Worm (Caenorhabditis elegans) whole organism, early embryonic: ENCODE data around the gene mttu-1.
"Not testable (repeated sequence)": the region's sequence is repeated elsewhere in the genome, so short reads cannot be mapped to it uniquely, and the experiment has no call there.

Experiments
- B0310.2 ChIP-seq: sonication (generic microtip); optimal IDR thresholded peaks from 2 replicates; lab custom pipeline; 2016; ENCODE audit warnings: mild to moderate bottlenecking, missing genetic modification characterization, missing compliant biosample characterization
- F13C5.2 ChIP-seq: sonication (generic microtip); optimal IDR thresholded peaks from 2 replicates; lab custom pipeline; 2017; ENCODE audit warnings: mild to moderate bottlenecking, missing genetic modification characterization, inconsistent platforms, missing compliant biosample characterization
- aly-1 ChIP-seq: sonication (generic microtip); optimal IDR thresholded peaks from 2 replicates; lab custom pipeline; 2016; ENCODE audit warnings: missing genetic modification characterization, missing compliant biosample characterization
- ama-1 ChIP-seq: fragments of 150-350 bp; optimal IDR thresholded peaks from 2 replicates; lab custom pipeline; 2014
- ceh-13 ChIP-seq: fragments of 200-800 bp; sonication (Bioruptor generic); optimal IDR thresholded peaks from 2 replicates; lab custom pipeline; 2018; ENCODE audit warnings: mild to moderate bottlenecking, missing genetic modification characterization, missing compliant biosample characterization
- ceh-36 ChIP-seq: sonication (generic microtip); optimal IDR thresholded peaks from 2 replicates; lab custom pipeline; 2016; ENCODE audit warnings: missing genetic modification characterization, inconsistent platforms, missing compliant biosample characterization
- ets-7 ChIP-seq: sonication (generic microtip); optimal IDR thresholded peaks from 2 replicates; lab custom pipeline; 2016; ENCODE audit warnings: missing genotype, missing genetic modification characterization, missing compliant biosample characterization
- flt-1 ChIP-seq: fragments of 200-800 bp; sonication (Bioruptor generic); IDR thresholded peaks from 2 replicates; pipeline ENCODE4 v1.3.6; 2022; ENCODE audit warnings: missing genetic modification characterization, missing compliant biosample characterization
- hmbx-1 ChIP-seq: sonication (generic microtip); optimal IDR thresholded peaks from 2 replicates; lab custom pipeline; 2016; ENCODE audit warnings: mild to moderate bottlenecking, missing genetic modification characterization, missing compliant biosample characterization
- hmg-4 ChIP-seq: fragments of 200-800 bp; sonication (Bioruptor generic); optimal IDR thresholded peaks from 2 replicates; lab custom pipeline; 2018; ENCODE audit warnings: mild to moderate bottlenecking, missing genetic modification characterization, missing compliant biosample characterization
- hnd-1 ChIP-seq: sonication (generic microtip); optimal IDR thresholded peaks from 2 replicates; lab custom pipeline; 2016; ENCODE audit warnings: missing genetic modification characterization, missing compliant biosample characterization
- pes-1 ChIP-seq: fragments of 200-800 bp; sonication (Bioruptor generic); IDR thresholded peaks from 2 replicates; pipeline ENCODE4 v1.3.6; 2022; ENCODE audit warnings: missing genetic modification reagents, missing genetic modification characterization, missing compliant biosample characterization
- scrt-1 ChIP-seq: fragments of 200-800 bp; sonication (Bioruptor generic); IDR thresholded peaks from 2 replicates; pipeline ENCODE4 v1.3.6; 2022; ENCODE audit warnings: missing genetic modification characterization, missing compliant biosample characterization
- sea-1 ChIP-seq: fragments of 200-800 bp; sonication (Bioruptor generic); conservative IDR thresholded peaks from 2 replicates; pipeline ENCODE4 v1.3.6; 2022; ENCODE audit warnings: missing genetic modification characterization, missing compliant biosample characterization
- tbx-11 ChIP-seq: fragments of 200-800 bp; sonication (Bioruptor generic); IDR thresholded peaks from 2 replicates; pipeline ENCODE4 v1.3.6; 2022; ENCODE audit warnings: missing genetic modification characterization, missing compliant biosample characterization
- tbx-37 ChIP-seq: fragments of 200-800 bp; sonication (Bioruptor generic); conservative IDR thresholded peaks from 2 replicates; pipeline ENCODE4 v1.3.6; 2022; ENCODE audit warnings: missing genetic modification reagents, missing genetic modification characterization, missing compliant biosample characterization
- tra-4 ChIP-seq: sonication (generic microtip); optimal IDR thresholded peaks from 2 replicates; lab custom pipeline; 2017; ENCODE audit warnings: missing genetic modification characterization, missing compliant biosample characterization

mttu-1 gene

DNA sequence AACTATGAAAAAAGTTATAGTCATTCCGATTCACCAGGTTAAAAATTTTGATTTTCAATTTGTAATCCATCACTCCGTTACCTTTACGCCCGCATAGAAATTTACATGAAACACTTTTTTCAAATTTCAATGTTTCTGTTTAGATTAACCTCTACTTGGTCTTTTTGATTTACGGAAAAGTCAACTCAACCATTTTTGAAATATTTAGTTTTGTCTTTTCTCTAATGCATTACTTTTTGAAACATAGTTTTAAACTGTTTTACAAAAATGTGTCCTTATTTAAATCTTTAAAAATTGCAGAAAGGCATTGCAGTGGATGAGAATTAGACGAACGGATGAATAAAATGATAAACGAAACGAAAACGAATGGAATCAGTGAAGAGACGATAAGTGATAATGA is 23.5 kb downstream of the mttu-1 start, which contains the start of gene gtl-2:
TSS of gene gtl-2 (plus strand) at position 301 of the 400 bp plus-strand sequence.
- TF ChIP-seq tbx-11 (GFP tag; lab: Robert Waterston, UW) (no peak), F13C5.2 (tag; lab: Kevin White, UChicago) (no peak), B0310.2 (no peak), ama-1 (no peak), ets-7 (tag; lab: Kevin White, UChicago) (no peak)

DNA sequence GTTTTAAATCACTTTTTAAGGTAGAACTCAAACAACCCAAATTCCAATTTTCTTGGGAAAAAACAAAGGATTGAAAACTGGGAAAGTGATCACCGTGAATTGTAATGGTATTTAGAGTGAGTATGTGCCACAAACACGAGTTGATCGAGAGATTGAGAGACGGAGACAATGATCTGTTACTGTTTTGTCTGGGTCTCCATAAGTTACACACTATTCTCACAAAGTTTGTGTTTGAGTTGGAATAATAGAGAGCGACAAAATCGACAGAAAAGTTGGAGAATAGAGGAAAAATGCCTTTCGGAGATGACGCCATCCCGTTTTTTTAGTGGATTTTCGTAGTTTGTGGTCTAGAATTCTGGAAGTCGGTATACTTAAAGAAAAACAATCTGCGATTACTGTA is 25.4 kb downstream of the mttu-1 start, which contains the start of gene nhr-7:
TSS of gene nhr-7 (minus strand) at position 101 of the 400 bp plus-strand sequence.
- TF ChIP-seq ama-1 (no peak), tbx-37 (no peak), tra-4 (tag; lab: Kevin White, UChicago) (no peak), scrt-1 (GFP tag; lab: Robert Waterston, UW) (no peak), hnd-1 (tag; lab: Kevin White, UChicago) (no peak), flt-1 (GFP tag; lab: Robert Waterston, UW) (no peak), hmg-4 (no peak), hmbx-1 (tag; lab: Kevin White, UChicago) (no peak), F13C5.2 (tag; lab: Kevin White, UChicago) (no peak), aly-1 (tag; lab: Kevin White, UChicago) (no peak), pes-1 (GFP tag; lab: Robert Waterston, UW) (no peak)

DNA sequence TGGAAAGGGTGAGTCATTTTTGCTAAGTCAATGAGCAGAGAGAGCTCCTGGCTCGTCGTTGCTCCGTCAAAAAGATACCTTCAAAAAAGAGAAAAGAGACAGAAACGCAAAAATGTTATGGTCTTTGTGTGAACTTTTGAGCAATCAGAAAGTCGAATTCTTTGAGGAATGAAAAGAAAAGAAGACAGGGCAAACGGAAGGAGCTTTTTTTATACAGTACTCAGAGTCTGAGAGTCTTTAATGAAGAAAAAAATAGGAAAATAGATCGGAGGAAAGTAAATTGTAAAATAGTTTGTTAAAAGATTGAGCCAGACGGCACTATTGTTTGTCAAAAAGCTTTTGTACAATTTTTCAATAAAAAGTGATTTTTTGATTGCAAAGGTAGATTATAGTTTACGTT is 27.2 kb downstream of the mttu-1 start:
- TF ChIP-seq scrt-1 (GFP tag; lab: Robert Waterston, UW) (no peak), aly-1 (tag; lab: Kevin White, UChicago) (no peak), pes-1 (GFP tag; lab: Robert Waterston, UW) (no peak), B0310.2 (no peak), hmg-4 (no peak)

- TF ChIP-seq ets-7 (tag; lab: Kevin White, UChicago) (no peak), hnd-1 (tag; lab: Kevin White, UChicago) (no peak), ceh-36 (tag; lab: Kevin White, UChicago) (no peak), hmbx-1 (tag; lab: Kevin White, UChicago) (no peak), ceh-13 (no peak), pes-1 (GFP tag; lab: Robert Waterston, UW) (no peak)
Measured at ce11 chrIV:11266090-11266489, 30.6 kb downstream of the mttu-1 start, which contains the start of gene col-127. col-127 (minus strand) TSS chrIV:11266190.

DNA sequence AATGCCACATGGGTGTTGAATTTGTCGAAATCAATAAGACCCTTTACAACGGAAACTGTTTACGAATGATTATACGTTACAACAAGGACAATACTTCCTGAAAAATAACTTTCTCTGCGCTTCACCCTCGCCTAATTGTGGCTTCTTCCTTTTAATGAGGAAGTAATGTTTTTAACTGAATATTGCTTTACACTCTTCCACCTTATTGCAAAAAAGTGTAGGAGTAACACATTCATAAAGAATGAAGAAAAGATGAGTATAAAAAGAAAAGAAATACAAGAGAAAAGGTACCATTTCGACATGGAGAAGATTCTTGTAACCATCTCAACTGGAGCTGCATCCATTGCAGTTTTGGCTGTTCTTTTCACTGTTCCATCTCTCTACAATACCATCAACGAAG is 33.6 kb downstream of the mttu-1 start, which contains the start of gene col-126:
TSS of gene col-126 (plus strand) at position 301 of the 400 bp plus-strand sequence.
- TF ChIP-seq scrt-1 (GFP tag; lab: Robert Waterston, UW); tbx-11 (GFP tag; lab: Robert Waterston, UW); B0310.2: not testable (repeated sequence)

DNA sequence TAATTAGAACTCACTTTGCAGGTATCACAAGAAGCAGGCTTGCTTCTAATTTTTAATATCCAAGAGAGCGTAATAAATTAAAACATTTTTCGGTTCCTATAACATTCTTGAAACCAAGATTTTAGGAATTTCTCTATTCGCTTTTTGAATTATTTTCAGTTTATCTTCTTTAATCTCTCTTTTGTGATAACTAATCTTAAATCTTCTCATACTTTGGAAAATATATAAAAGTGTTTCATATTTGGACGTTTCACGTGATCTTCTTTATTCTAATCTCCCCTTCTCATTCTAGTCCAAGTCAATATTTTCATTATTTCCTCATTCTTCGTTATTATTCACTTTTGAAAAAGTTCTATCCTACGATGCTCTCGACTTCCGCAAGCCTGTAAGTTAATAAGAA is 35.2 kb downstream of the mttu-1 start, which contains the start of gene F54D1.1:
TSS of gene F54D1.1 (plus strand) at position 301 of the 400 bp plus-strand sequence.
- TF ChIP-seq ceh-36 (tag; lab: Kevin White, UChicago) (no peak), B0310.2 (no peak), sea-1 (no peak), hnd-1 (tag; lab: Kevin White, UChicago) (no peak), ets-7 (tag; lab: Kevin White, UChicago) (no peak), pes-1 (GFP tag; lab: Robert Waterston, UW) (no peak), hmbx-1 (tag; lab: Kevin White, UChicago) (no peak), flt-1 (GFP tag; lab: Robert Waterston, UW) (no peak), ama-1 (no peak), F13C5.2 (tag; lab: Kevin White, UChicago) (no peak), scrt-1 (GFP tag; lab: Robert Waterston, UW) (no peak), tra-4 (tag; lab: Kevin White, UChicago) (no peak), aly-1 (tag; lab: Kevin White, UChicago) (no peak), ceh-13 (no peak), tbx-37 (no peak), hmg-4 (no peak), tbx-11 (GFP tag; lab: Robert Waterston, UW) (no peak)

DNA sequence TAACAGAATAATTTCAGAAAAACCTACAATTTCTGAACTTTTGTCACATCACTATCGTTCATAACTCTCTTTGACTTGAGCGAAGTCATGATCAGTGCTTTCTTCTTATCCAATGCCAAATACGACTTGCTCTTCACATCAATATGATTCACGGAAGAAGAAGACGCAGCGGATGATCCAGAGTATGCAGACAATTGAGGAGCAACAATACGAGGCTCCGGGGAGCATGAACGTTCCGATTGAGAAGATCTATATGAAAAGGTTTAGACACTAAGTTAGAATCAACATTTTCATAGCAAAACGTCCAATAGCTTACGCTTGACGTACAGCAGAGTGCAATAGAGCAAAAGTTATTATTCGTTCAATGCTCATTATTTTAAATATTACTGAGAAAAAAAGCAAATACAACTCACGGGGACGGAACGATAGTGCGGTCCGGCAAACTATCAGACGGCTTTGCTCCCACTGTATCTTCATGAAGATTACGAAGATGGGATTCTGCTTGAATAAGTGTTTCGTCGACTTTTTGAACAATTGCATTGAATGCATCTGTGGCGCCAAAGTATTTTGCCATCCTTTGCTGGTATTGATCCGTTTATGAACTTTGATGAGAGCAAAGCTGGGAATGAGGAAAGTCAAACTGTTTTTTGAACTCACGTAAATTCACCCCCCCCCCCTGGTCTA is 36.0 kb downstream of the mttu-1 start, which contains the start of gene C05C12.5:
TSS of gene C05C12.5 (minus strand) at position 642 of the 684 bp plus-strand sequence.
- TF ChIP-seq tbx-11 (GFP tag; lab: Robert Waterston, UW) = no peak
- TF ChIP-seq ama-1 = no peak
- TF ChIP-seq ets-7 (tag; lab: Kevin White, UChicago) = no peak
- TF ChIP-seq sea-1 = no peak
- no peak for TF ChIP-seq scrt-1 (GFP tag; lab: Robert Waterston, UW)
- TF ChIP-seq tbx-37 = no peak
- no peak for TF ChIP-seq ceh-13
- no peak for TF ChIP-seq hmbx-1 (tag; lab: Kevin White, UChicago)
- no peak for TF ChIP-seq aly-1 (tag; lab: Kevin White, UChicago)
- no peak for TF ChIP-seq hnd-1 (tag; lab: Kevin White, UChicago)

- no peak for TF ChIP-seq ama-1
- TF ChIP-seq hmg-4 = no peak
- TF ChIP-seq flt-1 (GFP tag; lab: Robert Waterston, UW) = no peak
- TF ChIP-seq ceh-13 = no peak
- no peak for TF ChIP-seq tbx-37
Measured at ce11 chrIV:11259485-11259972, 37.2 kb downstream of the mttu-1 start, which contains the start of gene gtl-1. gtl-1 (minus strand) TSS chrIV:11259535.
